Worm (Caenorhabditis elegans): ENCODE measurements around the gene F55G7.3.
A peak's percentile ranks its signal among the peaks of the same experiment; 100 is the strongest.

Gene F55G7.3

DNA sequence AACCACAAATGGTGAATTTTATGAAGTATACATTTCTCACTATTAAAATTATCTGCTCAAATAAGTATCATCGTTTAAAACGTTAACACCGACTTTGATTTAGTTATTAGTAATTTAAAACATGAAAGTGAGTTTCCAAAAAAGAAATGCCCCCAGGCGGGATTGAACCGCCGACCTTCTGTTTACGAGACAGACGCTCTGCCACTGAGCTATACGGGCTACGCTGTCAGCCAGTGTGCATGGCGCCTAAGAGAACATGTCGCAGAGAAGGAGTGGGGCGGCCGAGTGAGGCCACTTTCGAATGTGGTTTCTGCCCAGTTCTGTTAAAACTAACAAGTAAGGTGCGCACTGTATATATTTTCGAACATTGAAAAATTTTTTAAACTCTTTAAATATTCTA lies 6.9 kb downstream of the F55G7.3 start (continued):
- TF ChIP-seq ets-5 (GFP tag; IDR thresholded peaks at IDR 0.05), result no peak
- TF ChIP-seq sup-37 (GFP tag; optimal IDR thresholded peaks at IDR 0.05), result no peak
- TF ChIP-seq hpl-2 (GFP tag; optimal IDR thresholded peaks at IDR 0.05), result no peak
- no peak for TF ChIP-seq ces-1 (GFP tag; optimal IDR thresholded peaks at IDR 0.05)
- TF ChIP-seq nhr-28 (tag; optimal IDR thresholded peaks at IDR 0.05), result no peak
- TF ChIP-seq elt-3 (tag; optimal IDR thresholded peaks at IDR 0.05), result peak in 1 of 6 experiments; percentile 23
- TF ChIP-seq egl-27 (tag; optimal IDR thresholded peaks at IDR 0.05), result no peak
- TF ChIP-seq isw-1 (GFP tag; IDR thresholded peaks at IDR 0.05), result no peak
- peak; percentile 24 to 64 for TF ChIP-seq lin-35 (GFP tag; optimal IDR thresholded peaks at IDR 0.05)
- TF ChIP-seq zip-4 (GFP tag; optimal IDR thresholded peaks at IDR 0.05), result no peak
- peak; percentile 57 for TF ChIP-seq nhr-90 (tag; optimal IDR thresholded peaks at IDR 0.05; ENCODE audit: poor library complexity)
- peak; percentile 33 for TF ChIP-seq lir-3 (tag; optimal IDR thresholded peaks at IDR 0.05; ENCODE audit: poor library complexity)
- no peak for TF ChIP-seq unc-30 (tag; optimal IDR thresholded peaks at IDR 0.05)
- peak; percentile 13 for TF ChIP-seq snpc-4 (tag; optimal IDR thresholded peaks at IDR 0.05)
- TF ChIP-seq unc-130 (tag; optimal IDR thresholded peaks at IDR 0.05), result peak; percentile 23
- no peak for TF ChIP-seq sox-4 (tag; optimal IDR thresholded peaks at IDR 0.05)
- no peak for TF ChIP-seq pqm-1 (tag; optimal IDR thresholded peaks at IDR 0.05)
- TF ChIP-seq blmp-1 (tag; optimal IDR thresholded peaks at IDR 0.05), result no peak
- peak; percentile 43 for TF ChIP-seq jun-1 (tag; optimal IDR thresholded peaks at IDR 0.05)
- TF ChIP-seq nhr-76 (tag; optimal IDR thresholded peaks at IDR 0.05), result no peak
- peak; percentile 51 for TF ChIP-seq lin-14 (GFP tag; optimal IDR thresholded peaks at IDR 0.05)
- TF ChIP-seq tlp-1 (tag; optimal IDR thresholded peaks at IDR 0.05), result no peak
- no peak for TF ChIP-seq ama-1 (optimal IDR thresholded peaks at IDR 0.05)
- peak; percentile 49; the same call in 1 of the 2 replicates for TF ChIP-seq ceh-88 (GFP tag; IDR thresholded peaks at IDR 0.05)
- TF ChIP-seq zag-1 (tag; optimal IDR thresholded peaks at IDR 0.05), result no peak
- no peak for TF ChIP-seq pag-3 (tag; optimal IDR thresholded peaks at IDR 0.05; ENCODE audit: borderline replicate concordance, insufficient read depth)
- TF ChIP-seq rnt-1 (tag; optimal IDR thresholded peaks at IDR 0.05), result peak; percentile 67
- TF ChIP-seq C16A3.4 (tag; optimal IDR thresholded peaks at IDR 0.05), result peak; percentile 57
- TF ChIP-seq mep-1 (tag; optimal IDR thresholded peaks at IDR 0.05), result peak; percentile 27
- no peak for TF ChIP-seq Y116A8C.19 (tag; optimal IDR thresholded peaks at IDR 0.05; ENCODE audit: borderline replicate concordance)
- TF ChIP-seq tbx-2 (tag; optimal IDR thresholded peaks at IDR 0.05), result peak; percentile 43
- TF ChIP-seq mef-2 (tag; optimal IDR thresholded peaks at IDR 0.05), result no peak
- no peak for TF ChIP-seq unc-98 (GFP tag; IDR thresholded peaks at IDR 0.05)
- peak; percentile 10 for TF ChIP-seq fos-1 (tag; optimal IDR thresholded peaks at IDR 0.05)
- no peak for TF ChIP-seq pax-3 (tag; optimal IDR thresholded peaks at IDR 0.05)
- TF ChIP-seq nhr-71 (tag; optimal IDR thresholded peaks at IDR 0.05), result peak; percentile 63
- TF ChIP-seq F16B12.6 (tag; optimal IDR thresholded peaks at IDR 0.05), result no peak
- no peak for TF ChIP-seq unc-62 (GFP tag; optimal IDR thresholded peaks at IDR 0.05)

DNA sequence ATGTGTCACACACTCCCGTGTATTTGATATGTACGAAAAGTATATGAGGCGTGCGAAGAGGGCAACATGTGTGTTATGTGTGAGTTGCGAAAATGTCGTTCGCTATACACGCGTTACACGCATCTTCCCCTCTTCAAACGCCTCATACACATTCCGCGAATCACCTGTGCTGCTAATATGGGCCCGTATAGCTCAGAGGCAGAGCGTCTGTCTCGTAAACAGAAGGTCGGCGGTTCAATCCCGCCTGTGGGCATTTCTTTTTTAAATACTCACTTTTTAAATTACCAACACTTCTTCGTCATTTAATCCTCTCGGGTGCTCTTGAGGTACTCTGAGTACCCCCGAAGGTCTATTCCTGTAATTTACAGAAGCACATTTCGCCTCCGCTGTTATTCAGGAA lies 8.3 kb downstream of the F55G7.3 start:
- TF ChIP-seq efl-1 (optimal IDR thresholded peaks at IDR 0.05) (no peak), efl-1 (GFP tag; optimal IDR thresholded peaks at IDR 0.05 in 1 of 2) (no peak), egl-13 (tag; optimal IDR thresholded peaks at IDR 0.05) (no peak)

DNA sequence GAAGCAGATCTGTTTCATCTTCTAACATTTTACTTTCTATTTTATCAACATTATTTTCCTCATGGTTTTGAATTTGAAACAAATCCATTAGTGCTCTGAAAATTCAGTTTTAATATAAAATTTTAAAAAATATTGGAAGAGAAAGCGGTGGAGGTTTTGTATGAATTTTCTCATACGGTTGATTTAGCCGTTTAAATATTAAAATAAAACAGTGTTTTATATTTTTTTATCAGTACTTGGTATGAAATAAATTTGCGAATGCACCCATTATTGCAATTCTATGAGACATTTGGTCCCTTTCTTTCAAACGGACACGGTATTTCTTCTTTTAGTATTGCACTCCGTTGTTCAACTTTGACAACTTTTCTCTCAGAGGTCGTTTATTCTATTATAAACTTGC lies 10.3 kb downstream of the F55G7.3 start, which contains the start of gene dot-1.4:
dot-1.4 (minus strand) TSS at position 101 of the 400 bp plus-strand sequence.
- TF ChIP-seq fos-1 (tag; optimal IDR thresholded peaks at IDR 0.05) (no peak), fkh-10 (GFP tag; optimal IDR thresholded peaks at IDR 0.05) (no peak), sup-37 (GFP tag; optimal IDR thresholded peaks at IDR 0.05) (no peak), dsc-1 (tag; optimal IDR thresholded peaks at IDR 0.05) (no peak), egl-13 (tag; optimal IDR thresholded peaks at IDR 0.05) (no peak), dpl-1 (GFP tag; optimal IDR thresholded peaks at IDR 0.05) (no peak), zag-1 (tag; optimal IDR thresholded peaks at IDR 0.05) (no peak)
